Worm (Caenorhabditis elegans): ENCODE data around the gene clec-40.

clec-40 gene

DNA sequence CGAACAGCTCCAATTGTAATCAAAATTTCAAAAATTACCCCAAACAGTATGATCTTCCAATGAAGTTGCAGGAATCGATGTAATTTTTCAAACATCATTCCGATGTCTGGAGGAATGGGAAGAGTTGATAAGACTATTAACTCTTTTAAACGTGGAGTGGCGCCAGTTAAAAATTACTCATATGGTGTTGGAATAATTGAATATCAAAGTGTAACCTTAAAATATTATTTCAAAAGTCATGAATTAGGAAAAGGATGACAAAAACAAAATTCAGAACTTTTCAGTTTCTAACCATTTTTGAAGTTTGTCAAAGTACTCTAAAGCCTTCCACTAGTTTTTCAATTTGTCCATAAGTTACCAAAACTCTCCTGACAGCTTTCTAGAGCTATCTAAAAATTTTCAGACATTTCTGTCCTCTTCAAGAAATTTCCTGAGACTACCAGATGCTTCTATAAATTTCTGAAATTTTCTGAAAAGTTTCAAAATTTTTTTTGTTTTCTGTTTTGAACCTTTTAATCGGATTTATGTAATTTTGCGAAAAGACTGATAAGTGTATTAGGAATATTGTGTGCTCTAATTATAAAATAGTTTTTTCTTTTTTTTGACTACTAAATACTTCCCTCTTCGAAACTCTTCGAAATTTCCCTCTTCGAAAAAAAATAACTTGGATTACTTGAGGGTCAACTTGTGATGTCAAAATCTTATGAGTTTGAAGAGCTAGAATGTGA, 13.3 kb upstream of the clec-40 start, which contains the start of the genes clec-35 and clec-27:
Gene clec-35, minus strand, starts transcription at position 101 of the 728 bp plus-strand sequence.
Gene clec-27, plus strand, starts transcription at position 678 of the 728 bp plus-strand sequence.
- TF ChIP-seq ztf-11 (tag; optimal IDR thresholded peaks at IDR 0.05): no peak
- no peak for TF ChIP-seq lsy-2 (tag; optimal IDR thresholded peaks at IDR 0.05)
- TF ChIP-seq sem-2 (GFP tag; optimal IDR thresholded peaks at IDR 0.05): no peak
- no peak for TF ChIP-seq ceh-39 (tag; optimal IDR thresholded peaks at IDR 0.05)
- TF ChIP-seq cnd-1 (tag; optimal IDR thresholded peaks at IDR 0.05): no peak
- no peak for TF ChIP-seq ham-2 (GFP tag; optimal IDR thresholded peaks at IDR 0.05)
- no peak for TF ChIP-seq pha-4 (tag; optimal IDR thresholded peaks at IDR 0.05)
- no peak for TF ChIP-seq nhr-76 (tag; optimal IDR thresholded peaks at IDR 0.05)
- TF ChIP-seq blmp-1 (tag; optimal IDR thresholded peaks at IDR 0.05): no peak
- no peak for TF ChIP-seq snpc-4 (tag; optimal IDR thresholded peaks at IDR 0.05)
- no peak for TF ChIP-seq mep-1 (tag; optimal IDR thresholded peaks at IDR 0.05)
- TF ChIP-seq elt-3 (tag; optimal IDR thresholded peaks at IDR 0.05): no peak
- no peak for TF ChIP-seq drap-1 (GFP tag; optimal IDR thresholded peaks at IDR 0.05)
- TF ChIP-seq nhr-28 (tag; optimal IDR thresholded peaks at IDR 0.05): no peak
- no peak for TF ChIP-seq unc-39 (tag; optimal IDR thresholded peaks at IDR 0.05)
- no peak for TF ChIP-seq lin-13 (tag; optimal IDR thresholded peaks at IDR 0.05)
- TF ChIP-seq nhr-237 (tag; optimal IDR thresholded peaks at IDR 0.05): no peak

DNA sequence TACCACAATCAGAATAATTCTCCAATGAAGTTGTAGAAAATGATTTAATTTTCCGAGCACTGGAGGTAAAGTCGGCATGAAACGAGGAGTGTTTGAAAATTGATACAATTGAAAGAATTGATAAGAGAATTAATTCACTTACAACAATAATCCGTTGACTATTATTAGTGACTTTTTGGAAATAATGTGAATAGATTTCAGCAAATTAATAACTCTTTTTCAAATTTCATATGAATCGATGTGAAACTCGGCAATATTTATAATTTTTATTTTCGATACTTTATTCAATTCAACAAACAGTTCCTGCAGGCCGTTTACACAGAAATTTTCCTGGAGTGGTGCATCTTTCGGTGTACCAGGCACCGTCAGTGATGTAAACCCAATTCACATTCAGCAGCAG, 11.1 kb upstream of the clec-40 start, which contains the start of gene clec-37:
Gene clec-37, minus strand, starts transcription at position 101 of the 400 bp plus-strand sequence.
- no peak for TF ChIP-seq unc-120 (tag; optimal IDR thresholded peaks at IDR 0.05; ENCODE audit: poor library complexity, severe bottlenecking)
- no peak for TF ChIP-seq lin-13 (tag; optimal IDR thresholded peaks at IDR 0.05)
- no peak for TF ChIP-seq nhr-237 (tag; optimal IDR thresholded peaks at IDR 0.05)
- TF ChIP-seq ceh-39 (tag; optimal IDR thresholded peaks at IDR 0.05): no peak
- TF ChIP-seq nhr-76 (tag; optimal IDR thresholded peaks at IDR 0.05): no peak
- TF ChIP-seq drap-1 (GFP tag; optimal IDR thresholded peaks at IDR 0.05): no peak
- no peak for TF ChIP-seq zip-8 (tag; optimal IDR thresholded peaks at IDR 0.05)
- TF ChIP-seq M03D4.4 (tag; optimal IDR thresholded peaks at IDR 0.05): no peak
- TF ChIP-seq lsy-2 (tag; optimal IDR thresholded peaks at IDR 0.05): no peak

DNA sequence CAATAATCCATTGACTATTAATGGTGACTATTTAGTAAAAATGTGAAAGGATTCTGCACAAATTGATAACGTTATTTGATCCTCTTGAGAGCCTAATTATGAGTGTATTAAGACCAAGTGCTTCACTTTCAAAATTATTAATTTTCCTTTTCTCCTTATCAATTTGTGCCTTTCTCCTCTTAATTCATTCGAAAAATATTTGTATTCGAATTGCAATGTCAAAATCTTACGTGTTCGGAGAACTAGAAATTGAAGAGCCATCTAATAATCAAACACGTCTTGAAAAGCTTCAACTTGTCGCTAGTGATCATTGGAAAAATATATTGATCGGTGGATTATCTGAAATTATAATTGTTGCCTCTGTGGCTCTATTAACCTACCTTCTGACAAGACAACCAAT, 7.6 kb upstream of the clec-40 start, which contains the start of the genes clec-36 and clec-26:
Gene clec-36, minus strand, starts transcription at position 101 of the 400 bp plus-strand sequence.
Gene clec-26, plus strand, starts transcription at position 114 of the 400 bp plus-strand sequence.
- no peak for TF ChIP-seq mab-5 (tag; optimal IDR thresholded peaks at IDR 0.05)
- no peak for TF ChIP-seq ztf-11 (tag; optimal IDR thresholded peaks at IDR 0.05)
- no peak for TF ChIP-seq ceh-39 (tag; optimal IDR thresholded peaks at IDR 0.05)
- no peak for TF ChIP-seq tbx-8 (GFP tag; optimal IDR thresholded peaks at IDR 0.05)
- no peak for TF ChIP-seq nhr-237 (tag; optimal IDR thresholded peaks at IDR 0.05)

DNA sequence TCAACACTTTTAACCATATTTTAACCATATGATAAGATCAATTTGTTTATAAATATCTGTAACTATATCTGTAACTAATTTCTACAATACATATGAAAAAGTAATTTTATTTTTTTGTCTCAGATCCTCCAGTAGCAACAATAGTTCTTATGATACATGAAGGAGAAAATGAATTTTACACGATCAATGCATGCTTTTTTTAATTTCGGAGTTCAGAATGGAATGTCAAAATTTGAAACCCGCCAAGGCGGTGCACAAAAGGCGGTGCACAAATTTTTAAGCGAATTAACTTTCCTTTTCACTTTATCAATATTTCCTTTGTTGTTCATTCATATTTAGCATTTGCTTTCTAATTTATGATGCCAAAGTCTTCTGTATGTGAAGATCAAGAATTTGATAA, 2.1 kb upstream of the clec-40 start, which contains the start of gene clec-25:
Gene clec-25, plus strand, starts transcription at position 301 of the 400 bp plus-strand sequence.
- no peak for TF ChIP-seq sptf-1 (tag; optimal IDR thresholded peaks at IDR 0.05)

DNA sequence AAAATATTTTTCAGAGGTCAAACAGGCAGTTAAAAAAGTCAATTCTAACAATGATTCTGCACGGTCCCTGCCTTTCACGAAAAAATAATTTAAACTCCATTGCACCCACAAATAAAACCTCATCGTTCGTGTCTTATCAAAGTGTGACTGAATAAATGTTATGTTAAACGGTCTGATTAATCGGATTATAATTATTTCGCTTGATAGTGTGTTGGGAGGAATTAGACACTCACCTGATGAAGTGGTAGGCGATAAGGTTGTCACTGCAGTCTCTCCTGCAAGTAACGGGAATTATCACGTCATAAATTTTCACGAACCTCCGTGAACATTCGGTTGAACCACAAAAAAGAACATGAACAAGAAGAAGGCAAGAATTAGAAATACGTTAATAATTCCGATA, 578 bp downstream of the clec-40 start:
- TF ChIP-seq sptf-1 (tag; optimal IDR thresholded peaks at IDR 0.05): no peak
- TF ChIP-seq ceh-43 (GFP tag; optimal IDR thresholded peaks at IDR 0.05): no peak
- TF ChIP-seq lsy-2 (tag; optimal IDR thresholded peaks at IDR 0.05): no peak
- no peak for TF ChIP-seq pha-4 (tag; optimal IDR thresholded peaks at IDR 0.05)
- no peak for TF ChIP-seq mep-1 (tag; optimal IDR thresholded peaks at IDR 0.05)
- no peak for TF ChIP-seq nhr-12 (tag; optimal IDR thresholded peaks at IDR 0.05)
- TF ChIP-seq blmp-1 (tag; optimal IDR thresholded peaks at IDR 0.05): no peak
- TF ChIP-seq hlh-1 (tag; optimal IDR thresholded peaks at IDR 0.05): no peak
- TF ChIP-seq ztf-11 (tag; optimal IDR thresholded peaks at IDR 0.05): no peak
- TF ChIP-seq M03D4.4 (tag; optimal IDR thresholded peaks at IDR 0.05): no peak
- TF ChIP-seq unc-39 (tag; optimal IDR thresholded peaks at IDR 0.05): no peak
- no peak for TF ChIP-seq ces-1 (GFP tag; optimal IDR thresholded peaks at IDR 0.05)

DNA sequence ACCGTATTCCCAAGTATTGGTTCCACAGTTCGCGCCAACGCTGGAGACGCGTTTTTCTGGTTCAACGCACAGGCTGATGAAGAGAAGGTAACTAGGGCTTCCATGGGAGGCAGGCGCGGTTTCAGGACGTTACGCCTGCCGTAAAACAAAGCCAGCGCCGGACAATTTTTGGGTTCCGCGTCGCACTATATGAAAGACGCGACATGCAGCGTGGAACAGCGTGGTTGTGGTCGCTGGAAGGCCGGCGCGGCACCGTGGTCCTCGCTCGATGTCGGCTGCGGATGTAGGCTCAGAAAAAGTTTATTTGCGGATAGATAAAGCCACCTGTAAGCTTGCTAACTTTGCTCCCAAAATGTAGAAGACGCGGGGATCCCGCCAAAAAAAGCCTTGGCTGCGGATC, 2.4 kb downstream of the clec-40 start:
- no peak for TF ChIP-seq pha-4 (tag; optimal IDR thresholded peaks at IDR 0.05)
- no peak for TF ChIP-seq ceh-83 (GFP tag; optimal IDR thresholded peaks at IDR 0.05)
- TF ChIP-seq mab-5 (tag; optimal IDR thresholded peaks at IDR 0.05): no peak
- no peak for TF ChIP-seq nhr-2 (tag; optimal IDR thresholded peaks at IDR 0.05)
- no peak for TF ChIP-seq tbx-8 (GFP tag; optimal IDR thresholded peaks at IDR 0.05)
- TF ChIP-seq mep-1 (tag; optimal IDR thresholded peaks at IDR 0.05): no peak

Data from whole organism, mixed stage, embryonic.